Fruit fly (Drosophila melanogaster) Kc167 (cell line): Measurements from ENCODE around the gene Or10a.

Experiments
- Sin3A ChIP-seq: fragments of >200 bp; optimal IDR thresholded peaks from 2 replicates; lab custom pipeline; 2018; ENCODE audit warnings: missing external identifiers
- h ChIP-seq: fragments of >200 bp; optimal IDR thresholded peaks from 3 replicates; lab custom pipeline; 2018; ENCODE audit warnings: missing external identifiers

DNA sequence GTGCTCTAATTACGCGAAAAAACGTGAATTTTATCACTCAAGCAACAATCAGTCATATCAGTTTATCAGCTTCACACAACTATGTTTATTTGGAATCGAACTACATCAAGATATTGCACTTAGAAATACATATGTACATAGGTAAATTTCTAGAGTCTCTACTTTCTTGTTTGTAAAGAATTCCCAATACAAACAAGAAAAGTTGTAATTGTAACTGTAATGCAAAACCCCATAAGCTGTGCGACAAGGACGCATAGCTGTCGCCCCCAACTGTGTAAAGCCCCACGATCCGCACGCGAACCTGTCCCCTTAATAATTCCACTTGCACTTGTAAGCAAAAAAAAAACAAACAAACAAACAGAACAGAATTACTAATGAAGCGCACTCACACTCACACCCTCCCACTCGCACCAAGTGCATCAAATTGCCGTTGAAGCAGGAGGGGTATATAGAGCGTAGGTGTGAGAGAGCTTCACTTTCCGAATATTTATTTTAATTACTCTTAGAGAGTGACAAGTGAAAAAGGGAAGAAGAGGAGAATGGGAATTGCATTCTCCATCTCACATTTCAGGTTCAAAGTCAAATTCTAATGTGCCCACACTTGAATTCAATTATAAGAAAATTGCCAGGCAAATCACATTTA, 8.9 kb upstream of the Or10a start:
- TF ChIP-seq h (lab: Kevin White, UChicago) (no peak), Sin3A (lab: Kevin White, UChicago) (no peak)
